Worm (Caenorhabditis elegans): ENCODE measurements around the gene psr-1.

DNA sequence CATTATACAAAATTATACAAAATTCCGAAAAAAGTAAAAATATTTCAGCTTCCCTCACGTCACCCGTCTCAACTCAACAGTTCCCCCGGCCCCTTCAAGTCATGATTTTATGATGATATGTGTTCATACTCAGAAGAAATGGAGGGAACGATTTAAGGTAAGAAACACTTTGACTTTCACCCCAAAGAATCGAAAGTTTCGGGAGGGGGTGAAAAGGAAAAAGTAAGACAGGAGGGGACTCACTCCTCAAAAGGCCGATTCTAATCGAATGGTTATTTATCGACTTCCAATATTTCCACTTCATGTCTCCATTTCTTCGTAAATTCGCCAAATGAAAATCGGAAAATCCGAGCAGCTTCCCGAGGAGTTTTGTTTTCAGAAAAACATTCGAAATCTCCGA lies 35.2 kb downstream of the psr-1 start, which contains the start of gene bus-4:
- no peak for TF ChIP-seq flt-1 (GFP tag; IDR thresholded peaks at IDR 0.05)
- TF ChIP-seq F13C5.2 (tag; optimal IDR thresholded peaks at IDR 0.05) = no peak
- TF ChIP-seq ets-7 (tag; optimal IDR thresholded peaks at IDR 0.05) = no peak
- TF ChIP-seq B0310.2 (tag; optimal IDR thresholded peaks at IDR 0.05) = no peak
- no peak for TF ChIP-seq ama-1 (optimal IDR thresholded peaks at IDR 0.05)
- TF ChIP-seq tbx-11 (GFP tag; IDR thresholded peaks at IDR 0.05) = no peak
- TF ChIP-seq hmg-4 (GFP tag; optimal IDR thresholded peaks at IDR 0.05) = no peak
- no peak for TF ChIP-seq aly-1 (tag; optimal IDR thresholded peaks at IDR 0.05)
